Fruit fly (Drosophila melanogaster) whole organism: ENCODE results near the gene CG5440.
A peak's percentile ranks its signal among the peaks of the same experiment; 100 is the strongest.

Experiments used
- CG8478 ChIP-seq: fragments of >200 bp; optimal IDR thresholded peaks from 2 replicates; lab custom pipeline; 2018; ENCODE audit warnings: inconsistent platforms
- Dll ChIP-seq: fragments of >200 bp; optimal IDR thresholded peaks from 2 replicates; lab custom pipeline; 2017
- EcR ChIP-seq, 2 experiments: fragments of >200 bp; optimal IDR thresholded peaks; 2 replicates each; lab custom pipeline; 2017; ENCODE audit warnings: missing biosample characterization in 2 of 2, missing genetic modification characterization in 2 of 2, missing genetic modification reagents in 2 of 2
- pan ChIP-seq: fragments of >200 bp; optimal IDR thresholded peaks from 2 replicates; lab custom pipeline; 2017
- psq ChIP-seq: fragments of >200 bp; optimal IDR thresholded peaks from 2 replicates; lab custom pipeline; 2017
- usp ChIP-seq: fragments of >200 bp; optimal IDR thresholded peaks from 2 replicates; lab custom pipeline; 2017; ENCODE audit warnings: missing biosample characterization, missing genetic modification characterization, mixed read lengths

Gene CG5440

dm6 chr2L:1355824-1356223 is 21.9 kb downstream of the CG5440 start, which contains the start of gene CG5565:
Gene CG5565 (minus strand): TSS chr2L:1355924.
- TF ChIP-seq CG8478 (lab: Kevin White, UChicago) (no peak), usp (GFP tag; lab: Kevin White, UChicago) (no peak), Dll (lab: Kevin White, UChicago) (no peak), EcR (GFP tag; optimal IDR thresholded peaks at IDR 0.05; lab: Kevin White, UChicago) (no peak), pan (lab: Kevin White, UChicago) (no peak), psq (no peak)

- TF ChIP-seq pan (lab: Kevin White, UChicago) (no peak), usp (GFP tag; lab: Kevin White, UChicago) (no peak), psq (no peak), CG8478 (lab: Kevin White, UChicago) (no peak), Dll (lab: Kevin White, UChicago) (no peak), EcR (GFP tag; optimal IDR thresholded peaks at IDR 0.05; lab: Kevin White, UChicago) (no peak)
Observed at dm6 chr2L:1359690-1360089, 25.8 kb downstream of the CG5440 start, which contains the start of gene CG31659. Gene CG31659 (minus strand): TSS chr2L:1359790.

- no peak for TF ChIP-seq pan (lab: Kevin White, UChicago)
- TF ChIP-seq Dll (lab: Kevin White, UChicago), result no peak
- peak in 1 of 2 experiments; percentile 46 for TF ChIP-seq EcR (GFP tag; optimal IDR thresholded peaks at IDR 0.05; lab: Kevin White, UChicago)
- TF ChIP-seq usp (GFP tag; lab: Kevin White, UChicago), result no peak
- TF ChIP-seq psq, result no peak
- TF ChIP-seq CG8478 (lab: Kevin White, UChicago), result no peak
Observed at dm6 chr2L:1361771-1362632, 28.1 kb downstream of the CG5440 start, which contains the start of gene NLaz. Gene NLaz (minus strand): TSS chr2L:1361821.

- TF ChIP-seq EcR (GFP tag; optimal IDR thresholded peaks at IDR 0.05; lab: Kevin White, UChicago) (no peak), CG8478 (lab: Kevin White, UChicago) (no peak), Dll (lab: Kevin White, UChicago) (no peak), psq (no peak)
Observed at dm6 chr2L:1365037-1365436, 31.1 kb downstream of the CG5440 start.

- TF ChIP-seq pan (lab: Kevin White, UChicago) (no peak), CG8478 (lab: Kevin White, UChicago) (no peak), psq (no peak), usp (GFP tag; lab: Kevin White, UChicago) (no peak), Dll (lab: Kevin White, UChicago) (no peak), EcR (GFP tag; optimal IDR thresholded peaks at IDR 0.05; lab: Kevin White, UChicago) (no peak)
Observed at dm6 chr2L:1367696-1368095, 33.8 kb downstream of the CG5440 start, which contains the start of gene CG14346. Gene CG14346 (plus strand): TSS chr2L:1367996.

dm6 chr2L:1377635-1378034 is 43.7 kb downstream of the CG5440 start:
- TF ChIP-seq pan (lab: Kevin White, UChicago) (no peak), CG8478 (lab: Kevin White, UChicago) (no peak), psq (no peak), EcR (GFP tag; optimal IDR thresholded peaks at IDR 0.05; lab: Kevin White, UChicago) (no peak), usp (GFP tag; lab: Kevin White, UChicago) (no peak), Dll (lab: Kevin White, UChicago) (no peak)
